Worm (Caenorhabditis elegans) whole organism, L4 larva: Measurements from ENCODE around the gene rike-1.

Source experiments
- F37D6.2 ChIP-seq: sonication (generic microtip); optimal IDR thresholded peaks from 2 replicates; lab custom pipeline; 2016; ENCODE audit warnings: mild to moderate bottlenecking, missing genetic modification characterization, missing compliant biosample characterization
- F49E8.2 ChIP-seq: sonication (generic microtip); optimal IDR thresholded peaks from 2 replicates; lab custom pipeline; 2016; ENCODE audit warnings: missing compliant biosample characterization, mild to moderate bottlenecking, missing genetic modification characterization, borderline replicate concordance
- T20F7.1 ChIP-seq: fragments of 200-800 bp; sonication (Bioruptor generic); optimal IDR thresholded peaks from 2 replicates; lab custom pipeline; 2018; ENCODE audit warnings: mild to moderate bottlenecking, missing genetic modification characterization, missing compliant biosample characterization
- Y75B8A.6 ChIP-seq: fragments of 200-800 bp; sonication (Bioruptor generic); IDR thresholded peaks from 2 replicates; pipeline ENCODE4 v1.3.6; 2022; ENCODE audit warnings: missing genetic modification reagents, missing genetic modification characterization, missing compliant biosample characterization
- ZK337.2 ChIP-seq: fragments of 200-800 bp; sonication (Bioruptor generic); IDR thresholded peaks from 2 replicates; pipeline ENCODE4 v1.3.6; 2022; ENCODE audit warnings: missing genetic modification reagents, missing genetic modification characterization, missing compliant biosample characterization
- ceh-20 ChIP-seq: fragments of 200-800 bp; sonication (Bioruptor generic); IDR thresholded peaks from 2 replicates; pipeline ENCODE4 v1.3.6; 2022; ENCODE audit warnings: missing genetic modification reagents, missing genetic modification characterization, missing compliant biosample characterization
- ceh-28 ChIP-seq: fragments of 150-350 bp; optimal IDR thresholded peaks from 2 replicates; lab custom pipeline; 2014; ENCODE audit warnings: missing biosample characterization, missing genetic modification reagents, missing genetic modification characterization
- cey-2 ChIP-seq: sonication (generic microtip); optimal IDR thresholded peaks from 3 replicates; lab custom pipeline; 2017; ENCODE audit warnings: missing genetic modification characterization, mild to moderate bottlenecking, missing compliant biosample characterization, antibody characterized with exemption, borderline replicate concordance; ENCODE audit not compliant: insufficient read depth
- daf-12 ChIP-seq: fragments of 150-350 bp; optimal IDR thresholded peaks from 2 replicates; lab custom pipeline; 2014; ENCODE audit warnings: missing biosample characterization, missing genetic modification reagents, missing genetic modification characterization
- daf-16 ChIP-seq, 3 experiments: sonication (generic microtip); optimal IDR thresholded peaks; 2 replicates each; lab custom pipeline; 2016 to 2017; ENCODE audit warnings: missing genetic modification characterization in 3 of 3, missing genetic modification reagents in 3 of 3, mild to moderate bottlenecking in 2 of 3, missing compliant biosample characterization in 2 of 3, missing biosample characterization in 1 of 3, moderate library complexity in 1 of 3
- daf-19 ChIP-seq: fragments of 200-800 bp; sonication (Bioruptor generic); conservative IDR thresholded peaks from 2 replicates; pipeline ENCODE4 v1.3.6; 2022; ENCODE audit warnings: missing genetic modification characterization, missing compliant biosample characterization
- dmd-6 ChIP-seq: fragments of 200-800 bp; sonication (Bioruptor generic); IDR thresholded peaks from 2 replicates; pipeline ENCODE4 v1.3.6; 2022; ENCODE audit warnings: missing genetic modification reagents, missing genetic modification characterization, missing compliant biosample characterization
- dpl-1 ChIP-seq: fragments of 150-350 bp; optimal IDR thresholded peaks from 2 replicates; lab custom pipeline; 2014; ENCODE audit warnings: missing biosample characterization, missing genetic modification reagents, missing genetic modification characterization
- egl-43 ChIP-seq: fragments of 200-800 bp; sonication (Bioruptor generic); IDR thresholded peaks from 2 replicates; pipeline ENCODE4 v1.3.6; 2022; ENCODE audit warnings: missing genetic modification reagents, missing genetic modification characterization, missing compliant biosample characterization
- fkh-10 ChIP-seq: fragments of 150-350 bp; optimal IDR thresholded peaks from 2 replicates; lab custom pipeline; 2014; ENCODE audit warnings: missing biosample characterization, missing genetic modification reagents, missing genetic modification characterization
- gei-8 ChIP-seq: fragments of 200-800 bp; sonication (Bioruptor generic); optimal IDR thresholded peaks from 2 replicates; lab custom pipeline; 2018; ENCODE audit warnings: mild to moderate bottlenecking, missing genetic modification characterization, missing compliant biosample characterization
- lin-38 ChIP-seq: fragments of 200-800 bp; sonication (Bioruptor generic); IDR thresholded peaks from 2 replicates; pipeline ENCODE4 v1.3.6; 2022; ENCODE audit warnings: missing genetic modification reagents, missing genetic modification characterization, missing compliant biosample characterization
- madf-9 ChIP-seq: fragments of 200-800 bp; sonication (Bioruptor generic); conservative IDR thresholded peaks from 2 replicates; pipeline ENCODE4 v1.3.6; 2022; ENCODE audit warnings: missing genetic modification reagents, missing genetic modification characterization, missing compliant biosample characterization
- mdt-29 ChIP-seq: fragments of 200-800 bp; sonication (Bioruptor generic); IDR thresholded peaks from 2 replicates; pipeline ENCODE4 v1.3.6; 2022; ENCODE audit warnings: missing genetic modification reagents, missing genetic modification characterization, missing compliant biosample characterization
- nhr-11 ChIP-seq: fragments of 150-350 bp; optimal IDR thresholded peaks from 2 replicates; lab custom pipeline; 2014; ENCODE audit warnings: missing biosample characterization, missing genetic modification characterization
- nhr-28 ChIP-seq: fragments of 150-350 bp; optimal IDR thresholded peaks from 2 replicates; lab custom pipeline; 2014; ENCODE audit warnings: missing biosample characterization, missing genetic modification characterization
- nhr-6 ChIP-seq: fragments of 150-350 bp; optimal IDR thresholded peaks from 2 replicates; lab custom pipeline; 2014; ENCODE audit warnings: missing biosample characterization, missing genetic modification characterization
- saeg-2 ChIP-seq: fragments of 200-800 bp; sonication (Bioruptor generic); IDR thresholded peaks from 2 replicates; pipeline ENCODE4 v1.3.6; 2022; ENCODE audit warnings: missing genetic modification reagents, missing genetic modification characterization, missing compliant biosample characterization
- skn-1 ChIP-seq: fragments of 150-350 bp; optimal IDR thresholded peaks from 2 replicates; lab custom pipeline; 2014; ENCODE audit warnings: missing biosample characterization, missing genetic modification characterization
- unc-130 ChIP-seq: sonication (generic microtip); optimal IDR thresholded peaks from 2 replicates; lab custom pipeline; 2016; ENCODE audit warnings: missing genetic modification reagents, missing genetic modification characterization, missing compliant biosample characterization
- unc-39 ChIP-seq: sonication (generic microtip); optimal IDR thresholded peaks from 2 replicates; lab custom pipeline; 2017; ENCODE audit warnings: missing biosample characterization, missing genetic modification characterization
- unc-62 ChIP-seq, 3 experiments: fragments of 150-350 bp in 1 of 3; sonication (generic microtip); optimal IDR thresholded peaks in 2 of 3; peaks in 1 of 3; 1 replicate in 1 of 3; 2 replicates in 2 of 3; lab custom pipeline; 2014 to 2017; ENCODE audit warnings: missing biosample characterization in 3 of 3, missing genetic modification characterization in 3 of 3, missing genetic modification reagents in 3 of 3, missing genotype in 1 of 3
- zfp-2 ChIP-seq: sonication (generic microtip); optimal IDR thresholded peaks from 2 replicates; lab custom pipeline; 2016; ENCODE audit warnings: mild to moderate bottlenecking, missing genetic modification characterization, missing compliant biosample characterization
- zip-11 ChIP-seq: fragments of 200-800 bp; sonication (Bioruptor generic); IDR thresholded peaks from 2 replicates; pipeline ENCODE4 v1.3.6; 2022; ENCODE audit warnings: missing genetic modification characterization, missing compliant biosample characterization
- zip-2 ChIP-seq: fragments of 150-350 bp; optimal IDR thresholded peaks from 2 replicates; lab custom pipeline; 2014; ENCODE audit warnings: missing biosample characterization, missing genetic modification characterization
- ztf-7 ChIP-seq: fragments of 150-350 bp; optimal IDR thresholded peaks from 2 replicates; lab custom pipeline; 2014; ENCODE audit warnings: missing biosample characterization, missing genetic modification characterization

Gene rike-1

DNA sequence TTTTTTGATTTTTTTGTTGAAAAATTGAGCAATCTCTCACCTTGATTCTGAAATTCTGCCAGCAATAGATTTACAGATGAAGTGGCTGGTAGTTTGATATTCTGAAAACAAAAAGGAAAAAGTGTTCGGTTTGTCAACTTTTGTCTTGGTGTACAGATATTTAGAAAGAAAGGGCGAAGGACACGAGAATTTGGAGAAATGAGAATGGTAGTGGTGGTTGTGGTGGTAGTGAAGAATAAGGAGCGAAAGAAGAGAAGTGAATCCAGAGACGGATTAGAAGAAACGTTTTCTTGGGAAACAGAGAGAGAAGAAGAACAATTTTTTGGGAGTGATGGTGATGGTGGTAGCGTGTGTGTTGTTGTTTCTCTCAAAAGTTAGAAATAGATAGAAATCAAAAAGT, 34.0 kb upstream of the rike-1 start, which contains the start of gene gar-3:
Gene gar-3 (minus strand): TSS at position 101 of the 400 bp plus-strand sequence.
- no peak for TF ChIP-seq gei-8 (GFP tag; lab: Kevin White, UChicago)
- TF ChIP-seq, all 104 proteins: peak for 0

DNA sequence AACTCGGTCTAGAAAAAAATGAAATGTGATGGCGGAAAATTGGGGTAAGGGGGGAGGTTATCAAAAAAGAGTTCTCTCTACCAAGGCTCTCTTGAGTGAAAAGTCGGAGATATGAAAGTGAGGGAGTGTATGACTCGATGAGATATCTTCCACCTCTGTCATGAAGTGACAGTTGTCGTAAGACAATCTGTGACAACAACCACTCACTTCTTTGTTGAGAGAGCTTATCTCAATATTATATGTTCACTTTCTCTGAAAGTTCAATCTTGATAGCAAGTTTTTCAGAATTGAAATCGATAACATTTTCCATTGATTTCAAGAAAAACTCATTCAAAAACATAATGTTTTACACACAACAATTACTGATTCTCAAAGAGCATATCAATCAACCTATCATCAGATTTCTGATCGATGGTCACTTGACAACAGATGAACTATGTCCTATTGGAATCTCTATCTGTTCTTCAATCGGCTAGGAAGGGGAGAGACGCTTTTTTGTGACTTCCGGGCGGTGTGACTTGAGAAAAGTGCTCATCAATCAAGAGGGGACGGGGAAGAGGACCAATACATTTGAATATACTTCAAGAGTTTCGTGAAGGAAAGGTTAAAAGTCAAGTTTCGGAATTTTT, 31.2 kb upstream of the rike-1 start:
- TF ChIP-seq ceh-20 (GFP tag; lab: Robert Waterston, UW) (peak; percentile 19; the same call in 1 of the 2 replicates), daf-16 (GFP tag; optimal IDR thresholded peaks at IDR 0.05; lab: Kevin White, UChicago) (peak in 1 of 2 experiments; percentile 39), daf-16 (tag; optimal IDR thresholded peaks at IDR 0.05; lab: Kevin White, UChicago) (no peak), T20F7.1 (GFP tag; lab: Kevin White, UChicago) (no peak)

DNA sequence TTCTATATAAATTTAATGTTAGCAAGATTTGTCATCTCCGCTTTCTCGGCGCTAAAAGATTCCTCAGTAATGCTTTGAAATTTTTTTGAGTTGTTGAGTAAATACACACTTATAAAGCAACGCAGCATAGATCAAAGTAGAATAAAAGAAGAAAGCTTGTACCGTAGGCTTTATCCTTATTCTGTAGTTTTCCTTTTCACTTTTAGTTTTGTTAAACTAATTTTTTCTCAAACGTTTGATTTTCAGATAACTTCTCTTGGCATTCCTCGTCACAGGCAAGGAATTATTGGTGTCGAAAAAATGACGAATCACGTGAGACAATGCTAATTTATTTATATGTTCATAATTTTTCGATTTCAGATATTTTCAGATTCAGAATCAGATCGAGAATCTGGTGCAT, 16.9 kb upstream of the rike-1 start, which contains the start of gene C53A5.11:
Gene C53A5.11 (plus strand): TSS at position 301 of the 400 bp plus-strand sequence.
- TF ChIP-seq nhr-6 (tag; lab: Kevin White, UChicago) (no peak), ZK337.2 (GFP tag; lab: Robert Waterston, UW) (no peak), dpl-1 (no peak), cey-2 (tag; lab: Kevin White, UChicago) (no peak), ztf-7 (tag; lab: Kevin White, UChicago) (no peak), unc-62 (GFP tag; optimal IDR thresholded peaks at IDR 0.05 in 1 of 2; lab: Kevin White, UChicago) (no peak), unc-62 (tag; optimal IDR thresholded peaks at IDR 0.05; lab: Kevin White, UChicago) (no peak), madf-9 (no peak), Y75B8A.6 (GFP tag; lab: Robert Waterston, UW) (no peak), ceh-28 (tag; lab: Kevin White, UChicago) (no peak), zfp-2 (tag; lab: Kevin White, UChicago) (no peak), skn-1 (tag; lab: Kevin White, UChicago) (no peak), unc-130 (no peak), unc-39 (no peak)

DNA sequence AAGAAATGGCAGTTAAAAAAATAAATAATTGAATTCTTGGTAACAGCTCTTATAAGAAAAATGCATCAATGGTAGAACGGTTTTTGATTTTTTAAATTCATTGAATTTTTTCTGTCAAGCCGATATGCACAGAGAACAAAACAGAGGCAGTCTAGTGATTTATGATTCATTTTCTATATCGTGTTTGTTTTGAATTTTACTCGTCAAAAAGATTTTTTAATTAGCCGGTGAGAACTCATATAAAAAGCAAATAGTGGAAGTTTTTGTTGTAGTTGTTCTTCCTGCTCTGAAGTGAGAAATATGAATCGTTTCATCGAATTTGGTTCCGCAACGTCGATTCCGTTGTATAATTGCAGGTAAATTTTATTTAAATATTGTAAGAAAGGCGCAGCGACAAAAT, 13.6 kb upstream of the rike-1 start, which contains the start of gene srt-32:
Gene srt-32 (plus strand): TSS at position 301 of the 400 bp plus-strand sequence.
- TF ChIP-seq mdt-29 (no peak), nhr-28 (tag; lab: Kevin White, UChicago) (no peak), egl-43 (GFP tag; lab: Robert Waterston, UW) (no peak), zip-11 (GFP tag; lab: Robert Waterston, UW) (no peak), dmd-6 (GFP tag; lab: Robert Waterston, UW) (no peak), daf-19 (GFP tag; lab: Robert Waterston, UW) (no peak)

DNA sequence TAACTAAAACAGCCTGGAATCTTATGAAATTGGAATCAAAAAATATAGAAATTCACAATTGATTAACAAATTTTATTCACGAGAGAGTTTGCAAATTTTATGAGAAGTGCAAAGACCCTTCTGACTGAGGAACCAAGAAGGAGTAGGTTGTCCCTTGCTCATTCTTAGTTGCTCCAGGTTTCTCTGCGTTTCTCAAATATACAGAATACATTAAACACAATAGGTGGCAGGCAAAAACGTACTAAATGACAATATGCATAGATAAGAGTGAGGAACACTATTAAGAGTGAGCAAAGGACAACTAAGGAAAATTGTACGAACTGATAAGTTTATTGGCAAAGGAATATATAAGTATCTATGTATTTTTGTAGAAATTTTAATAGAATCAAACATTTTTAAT, 13.1 kb upstream of the rike-1 start, which contains the start of gene C53A5.9:
Gene C53A5.9 (minus strand): TSS at position 101 of the 400 bp plus-strand sequence.
- TF ChIP-seq F49E8.2 (tag; lab: Kevin White, UChicago) (no peak), daf-12 (tag; lab: Kevin White, UChicago) (no peak), lin-38 (GFP tag; lab: Robert Waterston, UW) (no peak), zfp-2 (tag; lab: Kevin White, UChicago) (no peak), nhr-28 (tag; lab: Kevin White, UChicago) (no peak), zip-2 (tag; lab: Kevin White, UChicago) (no peak), nhr-11 (tag; lab: Kevin White, UChicago) (no peak), fkh-10 (GFP tag; lab: Kevin White, UChicago) (no peak), F37D6.2 (tag; lab: Kevin White, UChicago) (no peak), saeg-2 (GFP tag; lab: Robert Waterston, UW) (no peak)
